Worm (Caenorhabditis elegans): Measurements from ENCODE around the gene T27D12.6.

DNA sequence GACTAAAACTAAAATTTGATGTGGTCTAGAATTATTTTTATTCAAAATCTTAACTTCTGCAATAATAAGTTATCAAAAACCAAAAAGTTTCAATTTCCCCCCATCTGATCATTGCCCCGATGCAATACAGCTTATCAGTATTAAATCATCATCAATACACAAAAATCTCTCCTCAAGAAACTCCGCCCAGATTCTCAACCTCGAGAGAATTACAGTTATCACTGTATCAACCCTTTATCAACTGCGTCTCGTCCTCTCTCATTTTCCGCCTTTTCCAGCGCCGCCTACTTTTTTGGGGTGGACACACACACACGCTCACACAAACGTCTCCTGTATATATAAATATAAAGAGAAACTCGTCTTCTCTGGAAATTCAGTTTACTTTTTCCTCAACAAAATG lies 7.0 kb downstream of the T27D12.6 start, which contains the start of gene T27D12.1:
- no peak for TF ChIP-seq bed-1 (GFP tag; IDR thresholded peaks at IDR 0.05)
- no peak for TF ChIP-seq bed-2 (GFP tag; IDR thresholded peaks at IDR 0.05)
- no peak for TF ChIP-seq Y95B8A.8 (GFP tag; IDR thresholded peaks at IDR 0.05)
- no peak for TF ChIP-seq madf-8 (GFP tag; conservative IDR thresholded peaks at IDR 0.05)
- TF ChIP-seq unc-130 (GFP tag; optimal IDR thresholded peaks at IDR 0.05), result no peak
- no peak for TF ChIP-seq unc-62 (GFP tag; optimal IDR thresholded peaks at IDR 0.05)
